Fruit fly (Drosophila melanogaster) whole organism, wandering third instar larva: ENCODE data around the gene Chd64.

ENCODE experiments used
- lola ChIP-seq: fragments of >200 bp; optimal IDR thresholded peaks from 2 replicates; lab custom pipeline; 2017; ENCODE audit warnings: missing biosample characterization, missing genetic modification characterization
- pan ChIP-seq: fragments of >200 bp; optimal IDR thresholded peaks from 2 replicates; lab custom pipeline; 2017
- psq ChIP-seq: fragments of 200-800 bp; sonication (Bioruptor generic); optimal IDR thresholded peaks from 3 replicates; lab custom pipeline; 2017; ENCODE audit warnings: missing biosample characterization, mild to moderate bottlenecking, missing genetic modification characterization, moderate library complexity

- TF ChIP-seq pan (lab: Kevin White, UChicago) (no peak), psq (GFP tag; lab: Kevin White, UChicago) (no peak), lola (GFP tag; lab: Kevin White, UChicago) (no peak)
Measured at dm6 chr3L:4068368-4068767, 53.8 kb downstream of the Chd64 start.
